Fruit fly (Drosophila melanogaster) whole organism, prepupa: Measurements from ENCODE around the gene CG2816.

Experiments
- Blimp-1 ChIP-seq: fragments of 200-800 bp; sonication (Bioruptor generic); optimal IDR thresholded peaks from 3 replicates; lab custom pipeline; 2017; ENCODE audit warnings: missing biosample characterization, missing genetic modification characterization, mild to moderate bottlenecking, moderate library complexity, missing genetic modification reagents
- CG10631 ChIP-seq: fragments of 200-800 bp; sonication (Bioruptor generic); optimal IDR thresholded peaks from 2 replicates; lab custom pipeline; 2016; ENCODE audit warnings: missing biosample characterization, missing genetic modification characterization
- CG11902 ChIP-seq: fragments of 200-800 bp; sonication (Bioruptor generic); optimal IDR thresholded peaks from 3 replicates; lab custom pipeline; 2016; ENCODE audit warnings: missing biosample characterization, missing genetic modification characterization
- CG15336 ChIP-seq: fragments of 200-800 bp; sonication (Bioruptor generic); IDR thresholded peaks from 2 replicates; pipeline ENCODE4 v1.3.6; 2022; ENCODE audit warnings: missing biosample characterization, missing genetic modification characterization
- CG1621 ChIP-seq: fragments of 200-800 bp; sonication (Bioruptor generic); optimal IDR thresholded peaks from 3 replicates; lab custom pipeline; 2018; ENCODE audit warnings: missing biosample characterization, mild to moderate bottlenecking, missing genetic modification characterization
- CG3032 ChIP-seq: fragments of 200-800 bp; optimal IDR thresholded peaks from 2 replicates; lab custom pipeline; 2019; ENCODE audit warnings: missing biosample characterization, mild to moderate bottlenecking, missing genetic modification characterization, moderate library complexity
- CG31627 ChIP-seq: fragments of 200-800 bp; sonication (Bioruptor generic); optimal IDR thresholded peaks from 3 replicates; lab custom pipeline; 2016; ENCODE audit warnings: missing biosample characterization, missing genetic modification characterization
- CG32006 ChIP-seq: fragments of 200-800 bp; sonication (Bioruptor generic); optimal IDR thresholded peaks from 3 replicates; lab custom pipeline; 2017; ENCODE audit warnings: missing biosample characterization, mild to moderate bottlenecking, missing genetic modification characterization
- CG34406 ChIP-seq: fragments of 200-800 bp; sonication (Bioruptor generic); optimal IDR thresholded peaks from 3 replicates; lab custom pipeline; 2016; ENCODE audit warnings: missing biosample characterization, missing genetic modification characterization
- CG4318 ChIP-seq: fragments of 200-800 bp; sonication (Bioruptor generic); optimal IDR thresholded peaks from 3 replicates; lab custom pipeline; 2017; ENCODE audit warnings: missing biosample characterization, mild to moderate bottlenecking, missing genetic modification characterization
- CG6163 ChIP-seq: fragments of 200-800 bp; sonication (Bioruptor generic); IDR thresholded peaks from 3 replicates; pipeline ENCODE4 v1.3.6; 2022; ENCODE audit warnings: missing biosample characterization, missing genetic modification characterization
- CG6792 ChIP-seq: fragments of 200-800 bp; sonication (Bioruptor generic); optimal IDR thresholded peaks from 3 replicates; lab custom pipeline; 2016; ENCODE audit warnings: missing biosample characterization, missing genetic modification characterization
- CG6854 ChIP-seq: fragments of 200-800 bp; sonication (Bioruptor generic); optimal IDR thresholded peaks from 2 replicates; lab custom pipeline; 2017; ENCODE audit warnings: missing biosample characterization, mild to moderate bottlenecking, missing genetic modification characterization
- CG8632 ChIP-seq: fragments of 200-800 bp; sonication (Bioruptor generic); optimal IDR thresholded peaks from 3 replicates; lab custom pipeline; 2016; ENCODE audit warnings: missing biosample characterization, missing genetic modification characterization
- Eip75B ChIP-seq: fragments of 200-800 bp; sonication (Bioruptor generic); optimal IDR thresholded peaks from 3 replicates; lab custom pipeline; 2016; ENCODE audit warnings: missing biosample characterization, missing genetic modification characterization
- Eip93F ChIP-seq: fragments of 200-800 bp; sonication (Bioruptor generic); optimal IDR thresholded peaks from 2 replicates; lab custom pipeline; 2016; ENCODE audit warnings: missing biosample characterization, mild to moderate bottlenecking, missing genetic modification characterization
- Ets21C ChIP-seq: fragments of 200-800 bp; sonication (Bioruptor generic); optimal IDR thresholded peaks from 3 replicates; lab custom pipeline; 2016; ENCODE audit warnings: missing biosample characterization, missing genetic modification characterization
- Ets96B ChIP-seq: fragments of 200-800 bp; optimal IDR thresholded peaks from 2 replicates; lab custom pipeline; 2019; ENCODE audit warnings: missing biosample characterization, mild to moderate bottlenecking, missing genetic modification characterization, moderate library complexity
- Gug ChIP-seq: fragments of 200-800 bp; sonication (Bioruptor generic); IDR thresholded peaks from 2 replicates; pipeline ENCODE4 v1.3.6; 2022; ENCODE audit warnings: missing biosample characterization, missing genetic modification characterization
- Hr38 ChIP-seq: sonication (Bioruptor generic); optimal IDR thresholded peaks from 2 replicates; lab custom pipeline; 2016; ENCODE audit warnings: missing biosample characterization, missing genetic modification characterization
- Met ChIP-seq: fragments of 200-800 bp; sonication (Bioruptor generic); optimal IDR thresholded peaks from 3 replicates; lab custom pipeline; 2016; ENCODE audit warnings: missing biosample characterization, missing genetic modification characterization
- OdsH ChIP-seq: fragments of 200-800 bp; sonication (Bioruptor generic); optimal IDR thresholded peaks from 3 replicates; lab custom pipeline; 2016; ENCODE audit warnings: missing biosample characterization, missing genetic modification characterization
- Smox ChIP-seq: fragments of 200-800 bp; sonication (Bioruptor generic); optimal IDR thresholded peaks from 3 replicates; lab custom pipeline; 2016; ENCODE audit warnings: missing biosample characterization, missing genetic modification characterization
- Sox102F ChIP-seq: fragments of 200-800 bp; sonication (Bioruptor generic); optimal IDR thresholded peaks from 2 replicates; lab custom pipeline; 2016; ENCODE audit warnings: missing biosample characterization, mild to moderate bottlenecking, missing genetic modification characterization
- Sox14 ChIP-seq: fragments of 200-800 bp; sonication (Bioruptor generic); optimal IDR thresholded peaks from 3 replicates; lab custom pipeline; 2016; ENCODE audit warnings: missing biosample characterization, missing genetic modification characterization
- Sox15 ChIP-seq: fragments of 200-800 bp; sonication (Bioruptor generic); optimal IDR thresholded peaks from 3 replicates; lab custom pipeline; 2016; ENCODE audit warnings: missing biosample characterization, missing genetic modification characterization
- achi ChIP-seq: fragments of 200-800 bp; sonication (Bioruptor generic); optimal IDR thresholded peaks from 3 replicates; lab custom pipeline; 2016; ENCODE audit warnings: missing biosample characterization, missing genetic modification characterization
- acj6 ChIP-seq: fragments of 200-800 bp; sonication (Bioruptor generic); optimal IDR thresholded peaks from 3 replicates; lab custom pipeline; 2016; ENCODE audit warnings: missing biosample characterization, missing genetic modification characterization
- cyc ChIP-seq: fragments of 200-800 bp; sonication (Bioruptor generic); optimal IDR thresholded peaks from 3 replicates; lab custom pipeline; 2016; ENCODE audit warnings: missing biosample characterization, missing genetic modification characterization
- dac ChIP-seq: fragments of 200-800 bp; sonication (Bioruptor generic); optimal IDR thresholded peaks from 2 replicates; lab custom pipeline; 2017; ENCODE audit warnings: missing biosample characterization, mild to moderate bottlenecking, missing genetic modification characterization
- dsx ChIP-seq: fragments of 200-800 bp; optimal IDR thresholded peaks from 3 replicates; lab custom pipeline; 2019; ENCODE audit warnings: missing biosample characterization, mild to moderate bottlenecking, missing genetic modification characterization, moderate library complexity; ENCODE audit not compliant: poor library complexity, severe bottlenecking
- esn ChIP-seq: fragments of 200-800 bp; sonication (Bioruptor generic); optimal IDR thresholded peaks from 2 replicates; lab custom pipeline; 2016; ENCODE audit warnings: missing biosample characterization, mild to moderate bottlenecking, missing genetic modification characterization, moderate library complexity
- fkh ChIP-seq: fragments of 200-800 bp; sonication (Bioruptor generic); optimal IDR thresholded peaks from 3 replicates; lab custom pipeline; 2017; ENCODE audit warnings: missing biosample characterization, mild to moderate bottlenecking, missing genetic modification characterization, moderate library complexity
- pdm3 ChIP-seq: fragments of 200-800 bp; sonication (Bioruptor generic); optimal IDR thresholded peaks from 3 replicates; lab custom pipeline; 2016; ENCODE audit warnings: missing biosample characterization, missing genetic modification characterization
- spab ChIP-seq: fragments of 200-800 bp; sonication (Bioruptor generic); optimal IDR thresholded peaks from 2 replicates; lab custom pipeline; 2017; ENCODE audit warnings: missing biosample characterization, mild to moderate bottlenecking, missing genetic modification characterization, missing genetic modification reagents
- ss ChIP-seq, 2 experiments: fragments of 200-800 bp; sonication (Bioruptor generic); optimal IDR thresholded peaks; 2 replicates in 1 of 2; 3 replicates in 1 of 2; lab custom pipeline; 2017 to 2018; ENCODE audit warnings: mild to moderate bottlenecking in 2 of 2, missing biosample characterization in 2 of 2, missing genetic modification characterization in 2 of 2, moderate library complexity in 1 of 2
- svp ChIP-seq: fragments of 200-800 bp; sonication (Bioruptor generic); peaks from one replicate; lab custom pipeline; 2016; ENCODE audit warnings: missing biosample characterization, missing genetic modification characterization
- vri ChIP-seq: fragments of 200-800 bp; sonication (Bioruptor generic); optimal IDR thresholded peaks from 3 replicates; lab custom pipeline; 2016; ENCODE audit warnings: missing biosample characterization, mild to moderate bottlenecking, missing genetic modification characterization

Gene CG2816

dm6 chr2L:3698992-3699514 is 4.4 kb upstream of the CG2816 start, which contains the start of the genes CG10031 and CG42464:
TSS of gene CG10031 (minus strand) at chr2L:3699092.
TSS of gene CG42464 (plus strand) at chr2L:3699464.
- TF ChIP-seq Eip93F (GFP tag; lab: Kevin White, UChicago) (no peak), CG32006 (GFP tag; lab: Kevin White, UChicago) (no peak)

dm6 chr2L:3699895-3700294 is 3.6 kb upstream of the CG2816 start, which contains the start of gene CG42465:
TSS of gene CG42465 (plus strand) at chr2L:3700195.
- no peak for TF ChIP-seq esn (GFP tag; lab: Kevin White, UChicago)
- TF ChIP-seq Hr38 (GFP tag; lab: Kevin White, UChicago): no peak
- TF ChIP-seq svp (GFP tag; lab: Kevin White, UChicago): no peak
- TF ChIP-seq OdsH (GFP tag; lab: Kevin White, UChicago): no peak
- TF ChIP-seq pdm3: no peak
- no peak for TF ChIP-seq CG6792
- no peak for TF ChIP-seq ss (GFP tag; optimal IDR thresholded peaks at IDR 0.05; lab: Kevin White, UChicago)
- no peak for TF ChIP-seq CG34406 (GFP tag; lab: Kevin White, UChicago)
- TF ChIP-seq CG11902 (GFP tag; lab: Kevin White, UChicago): no peak
- no peak for TF ChIP-seq vri (GFP tag; lab: Kevin White, UChicago)
- TF ChIP-seq spab (GFP tag; lab: Kevin White, UChicago): no peak
- TF ChIP-seq cyc (GFP tag; lab: Kevin White, UChicago): no peak
- no peak for TF ChIP-seq CG8632 (GFP tag; lab: Kevin White, UChicago)
- no peak for TF ChIP-seq CG15336 (GFP tag; lab: Robert Waterston, UW)

dm6 chr2L:3700374-3700773 is 3.1 kb upstream of the CG2816 start, which contains the start of gene Sfp24C1:
TSS of gene Sfp24C1 (plus strand) at chr2L:3700674.
- TF ChIP-seq CG10631 (GFP tag; lab: Kevin White, UChicago) (no peak), CG31627 (GFP tag; lab: Kevin White, UChicago) (no peak), Sox102F (GFP tag; lab: Kevin White, UChicago) (no peak), fkh (GFP tag; lab: Kevin White, UChicago) (no peak), Gug (GFP tag; lab: Robert Waterston, UW) (no peak)
- TF ChIP-seq, all 60 proteins: peak for 0

DNA sequence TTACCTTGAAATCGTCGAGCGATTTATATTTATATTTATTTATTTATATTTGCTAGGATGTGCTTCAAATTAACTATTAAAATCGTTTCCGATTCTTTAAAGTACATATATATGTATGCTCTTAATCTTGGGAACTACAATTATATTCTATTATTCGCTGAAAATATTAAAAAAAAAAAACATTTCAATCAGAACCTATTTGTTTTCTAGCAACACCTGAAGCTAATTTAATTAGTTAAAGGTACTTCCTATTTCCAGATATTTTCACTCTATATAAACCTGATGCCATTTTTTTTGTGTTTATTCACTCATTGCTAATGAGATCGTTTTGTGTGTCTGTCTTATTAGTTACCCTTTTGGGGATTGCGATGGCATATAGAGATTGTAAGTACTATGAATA is 2.5 kb upstream of the CG2816 start, which contains the start of gene CG42467:
CG42467 (plus strand) TSS at position 301 of the 400 bp plus-strand sequence.
- TF ChIP-seq dac (GFP tag; lab: Kevin White, UChicago) (no peak), Eip75B (GFP tag; lab: Kevin White, UChicago) (no peak), CG31627 (GFP tag; lab: Kevin White, UChicago) (no peak), CG32006 (GFP tag; lab: Kevin White, UChicago) (no peak), CG3032 (no peak), CG34406 (GFP tag; lab: Kevin White, UChicago) (no peak), CG1621 (tag; lab: Kevin White, UChicago) (no peak), acj6 (GFP tag; lab: Kevin White, UChicago) (no peak), svp (GFP tag; lab: Kevin White, UChicago) (no peak), CG6792 (no peak), CG4318 (GFP tag; lab: Kevin White, UChicago) (no peak), Sox14 (no peak), Eip93F (GFP tag; lab: Kevin White, UChicago) (no peak), dsx (GFP tag; lab: Kevin White, UChicago) (no peak), pdm3 (no peak), Smox (GFP tag; lab: Kevin White, UChicago) (no peak)
- TF ChIP-seq, all 60 proteins: peak for 0

DNA sequence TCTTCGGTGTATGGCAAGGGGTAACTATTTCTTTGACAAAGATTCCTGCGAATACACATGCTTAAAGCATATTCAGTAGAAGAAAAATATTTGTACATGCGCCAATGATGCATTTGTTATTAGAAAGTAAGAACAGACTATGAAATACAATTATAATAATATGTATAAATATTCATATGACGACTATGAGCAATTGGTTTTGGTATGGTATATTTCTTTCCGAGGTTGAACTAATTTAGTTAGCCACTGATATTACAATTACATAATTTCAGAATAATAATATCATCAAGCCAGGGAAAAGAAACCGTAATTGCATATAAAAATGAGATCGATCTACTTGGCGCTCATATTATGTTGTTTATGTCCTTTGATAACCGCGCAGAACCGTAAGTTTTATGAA is 1.9 kb upstream of the CG2816 start, which contains the start of gene CG43145:
CG43145 (plus strand) TSS at position 301 of the 400 bp plus-strand sequence.
- no peak for TF ChIP-seq achi
- no peak for TF ChIP-seq CG11902 (GFP tag; lab: Kevin White, UChicago)
- TF ChIP-seq esn (GFP tag; lab: Kevin White, UChicago): no peak
- no peak for TF ChIP-seq Ets96B (tag; lab: Kevin White, UChicago)
- TF ChIP-seq Smox (GFP tag; lab: Kevin White, UChicago): no peak
- TF ChIP-seq Hr38 (GFP tag; lab: Kevin White, UChicago): no peak
- TF ChIP-seq svp (GFP tag; lab: Kevin White, UChicago): no peak
- TF ChIP-seq Ets21C: no peak
- TF ChIP-seq Blimp-1 (GFP tag; lab: Kevin White, UChicago): no peak
- no peak for TF ChIP-seq Sox15 (GFP tag; lab: Kevin White, UChicago)
- no peak for TF ChIP-seq CG6854
- TF ChIP-seq Met: no peak
- no peak for TF ChIP-seq CG6163 (GFP tag; lab: Robert Waterston, UW)
